Fruit fly (Drosophila melanogaster): Measurements from ENCODE around the gene CG9519.
A peak's percentile ranks its signal among the peaks of the same experiment; 100 is the strongest.

Gene CG9519

dm6 chrX:14805646-14806045, 50.5 kb downstream of the CG9519 start (continued):
- TF ChIP-seq Med (GFP tag) (peak; percentile 60), HLH4C (GFP tag; IDR thresholded peaks at IDR 0.05; ENCODE audit: partially characterized antibody) (no peak), Sox102F (GFP tag; optimal IDR thresholded peaks at IDR 0.05) (no peak), bsh (GFP tag; optimal IDR thresholded peaks at IDR 0.05) (peak in 1 of 2 experiments; percentile 60), CG12744 (GFP tag; optimal IDR thresholded peaks at IDR 0.05) (no peak), phol (tag; optimal IDR thresholded peaks at IDR 0.05) (peak; percentile 13), jing (GFP tag; optimal IDR thresholded peaks at IDR 0.05) (no peak), CG11504 (tag; optimal IDR thresholded peaks at IDR 0.05) (peak; percentile 32), CG4328 (GFP tag; optimal IDR thresholded peaks at IDR 0.05) (no peak), ewg (GFP tag; optimal IDR thresholded peaks at IDR 0.05) (peak; percentile 10), CG10274 (GFP tag; optimal IDR thresholded peaks at IDR 0.05) (no peak), Drgx (GFP tag; IDR thresholded peaks at IDR 0.05) (0 out of 2 replicates have a peak, but pooled peaks have one; percentile 24), Bdp1 (GFP tag; optimal IDR thresholded peaks at IDR 0.05) (no peak), CG1603 (tag; optimal IDR thresholded peaks at IDR 0.05) (peak; percentile 48), CG2712 (tag; optimal IDR thresholded peaks at IDR 0.05) (peak; percentile 16), bab2 (GFP tag; optimal IDR thresholded peaks at IDR 0.05) (peak; percentile 23), CG2875 (GFP tag; optimal IDR thresholded peaks at IDR 0.05) (peak; percentile 24), Xrp1 (GFP tag; IDR thresholded peaks at IDR 0.05) (peak; percentile 46), Antp (GFP tag; optimal IDR thresholded peaks at IDR 0.05) (no peak), CG7839 (tag; optimal IDR thresholded peaks at IDR 0.05) (peak; percentile 38), CG12769 (tag; optimal IDR thresholded peaks at IDR 0.05) (peak; percentile 4), maf-S (GFP tag; optimal IDR thresholded peaks at IDR 0.05) (no peak), CG17359 (tag; optimal IDR thresholded peaks at IDR 0.05) (peak; percentile 18), gfzf (GFP tag; optimal IDR thresholded peaks at IDR 0.05) (no peak), CG2678 (tag; optimal IDR thresholded peaks at IDR 0.05) (peak; percentile 15), CG17829 (tag; optimal IDR thresholded peaks at IDR 0.05) (no peak), grau (tag; optimal IDR thresholded peaks at IDR 0.05) (peak; percentile 68), CG3726 (GFP tag; IDR thresholded peaks at IDR 0.05) (no peak), ro (GFP tag; IDR thresholded peaks at IDR 0.05) (no peak), Aef1 (GFP tag; IDR thresholded peaks at IDR 0.05) (no peak), CG9727 (GFP tag; optimal IDR thresholded peaks at IDR 0.05) (peak; percentile 11), dmrt99B (tag; optimal IDR thresholded peaks at IDR 0.05) (peak; percentile 9), ara (GFP tag; IDR thresholded peaks at IDR 0.05) (peak; percentile 36; the same call in 1 of the 2 replicates), CG3281 (GFP tag; optimal IDR thresholded peaks at IDR 0.05) (no peak), pnt (GFP tag; optimal IDR thresholded peaks at IDR 0.05) (peak; percentile 4), nmo (GFP tag; optimal IDR thresholded peaks at IDR 0.05) (peak; percentile 35), fd64A (GFP tag; optimal IDR thresholded peaks at IDR 0.05) (peak; percentile 13), CG8281 (tag; optimal IDR thresholded peaks at IDR 0.05) (peak; percentile 28), Blimp-1 (GFP tag; optimal IDR thresholded peaks at IDR 0.05) (peak; percentile 49), nau (GFP tag; optimal IDR thresholded peaks at IDR 0.05) (no peak), dmrt11E (tag; optimal IDR thresholded peaks at IDR 0.05) (peak; percentile 28), prd (optimal IDR thresholded peaks at IDR 0.05) (no peak), prd (GFP tag; IDR thresholded peaks at IDR 0.05) (peak; percentile 24; the same call in 1 of the 3 replicates), CG3407 (GFP tag; optimal IDR thresholded peaks at IDR 0.05) (peak; percentile 28), gce (GFP tag; IDR thresholded peaks at IDR 0.05) (0 out of 3 replicates have a peak, but pooled peaks have one; percentile 17), inv (GFP tag; IDR thresholded peaks at IDR 0.05; ENCODE audit: partially characterized antibody) (no peak), Dad (GFP tag; optimal IDR thresholded peaks at IDR 0.05) (no peak), chm (GFP tag; IDR thresholded peaks at IDR 0.05) (no peak), h (optimal IDR thresholded peaks at IDR 0.05) (no peak), sna (GFP tag; IDR thresholded peaks at IDR 0.05; ENCODE audit: partially characterized antibody) (no peak)

Data from whole organism, embryonic.